Worm (Caenorhabditis elegans) whole organism, late embryonic: ENCODE results near the gene C55A1.6.
"Not testable (repeated sequence)": the region's sequence is repeated elsewhere in the genome, so short reads cannot be mapped to it uniquely, and the experiment has no call there.

Experiments used
- C08G9.2 ChIP-seq: sonication (generic microtip); optimal IDR thresholded peaks from 2 replicates; lab custom pipeline; 2016; ENCODE audit warnings: mild to moderate bottlenecking, missing genetic modification characterization, moderate library complexity, missing compliant biosample characterization
- F13H6.1 ChIP-seq: sonication (generic microtip); optimal IDR thresholded peaks from 2 replicates; lab custom pipeline; 2016; ENCODE audit warnings: missing genetic modification characterization, missing compliant biosample characterization
- T23F11.4 ChIP-seq: fragments of 200-800 bp; sonication (Bioruptor generic); optimal IDR thresholded peaks from 2 replicates; lab custom pipeline; 2018; ENCODE audit warnings: mild to moderate bottlenecking, missing genetic modification characterization, missing compliant biosample characterization
- ama-1 ChIP-seq: fragments of 150-350 bp; optimal IDR thresholded peaks from 2 replicates; lab custom pipeline; 2014
- ceh-19 ChIP-seq: fragments of 200-800 bp; sonication (Bioruptor generic); optimal IDR thresholded peaks from 2 replicates; lab custom pipeline; 2018; ENCODE audit warnings: mild to moderate bottlenecking, missing genetic modification characterization, missing compliant biosample characterization
- ceh-22 ChIP-seq: sonication (generic microtip); optimal IDR thresholded peaks from 2 replicates; lab custom pipeline; 2017; ENCODE audit warnings: missing biosample characterization, missing genetic modification characterization
- ceh-24 ChIP-seq: sonication (generic microtip); optimal IDR thresholded peaks from 2 replicates; lab custom pipeline; 2016; ENCODE audit warnings: mild to moderate bottlenecking, missing genetic modification characterization, missing compliant biosample characterization
- ceh-30 ChIP-seq: fragments of 150-350 bp; optimal IDR thresholded peaks from 2 replicates; lab custom pipeline; 2014; ENCODE audit warnings: missing biosample characterization, missing genetic modification characterization
- ceh-31 ChIP-seq: sonication (generic microtip); optimal IDR thresholded peaks from 2 replicates; lab custom pipeline; 2016; ENCODE audit warnings: missing genetic modification characterization, missing compliant biosample characterization
- ceh-34 ChIP-seq: sonication (generic microtip); optimal IDR thresholded peaks from 2 replicates; lab custom pipeline; 2016; ENCODE audit warnings: mild to moderate bottlenecking, missing genetic modification characterization, missing compliant biosample characterization
- ceh-45 ChIP-seq: fragments of 200-800 bp; sonication (Bioruptor generic); IDR thresholded peaks from 2 replicates; pipeline ENCODE4 v1.3.6; 2022; ENCODE audit warnings: missing genetic modification reagents, missing genetic modification characterization, missing compliant biosample characterization
- ceh-48 ChIP-seq: sonication (generic microtip); optimal IDR thresholded peaks from 2 replicates; lab custom pipeline; 2016; ENCODE audit warnings: missing genetic modification characterization, inconsistent platforms, missing compliant biosample characterization
- elt-2 ChIP-seq: sonication (generic microtip); optimal IDR thresholded peaks from 2 replicates; lab custom pipeline; 2016; ENCODE audit warnings: missing genetic modification reagents, missing genetic modification characterization, missing compliant biosample characterization
- hlh-13 ChIP-seq: fragments of 200-800 bp; sonication (Bioruptor generic); optimal IDR thresholded peaks from 2 replicates; lab custom pipeline; 2018; ENCODE audit warnings: mild to moderate bottlenecking, missing genetic modification characterization, missing compliant biosample characterization
- hlh-6 ChIP-seq: sonication (generic microtip); optimal IDR thresholded peaks from 2 replicates; lab custom pipeline; 2016; ENCODE audit warnings: missing genotype, missing genetic modification characterization, missing compliant biosample characterization
- hlh-8 ChIP-seq: sonication (generic microtip); optimal IDR thresholded peaks from 2 replicates; lab custom pipeline; 2016; ENCODE audit warnings: missing genotype, missing genetic modification characterization, missing compliant biosample characterization
- mec-3 ChIP-seq: sonication (generic microtip); optimal IDR thresholded peaks from 2 replicates; lab custom pipeline; 2016; ENCODE audit warnings: borderline replicate concordance, missing genetic modification characterization, missing compliant biosample characterization
- nhr-11 ChIP-seq: fragments of 150-350 bp; optimal IDR thresholded peaks from 2 replicates; lab custom pipeline; 2014; ENCODE audit warnings: missing biosample characterization, missing genetic modification characterization
- nhr-232 ChIP-seq: sonication (generic microtip); optimal IDR thresholded peaks from 2 replicates; lab custom pipeline; 2016; ENCODE audit warnings: missing genetic modification characterization, missing compliant biosample characterization
- npax-4 ChIP-seq: sonication (generic microtip); optimal IDR thresholded peaks from 2 replicates; lab custom pipeline; 2016; ENCODE audit warnings: missing genetic modification characterization, missing compliant biosample characterization
- pat-9 ChIP-seq: fragments of 200-800 bp; sonication (Bioruptor generic); optimal IDR thresholded peaks from 2 replicates; lab custom pipeline; 2018; ENCODE audit warnings: mild to moderate bottlenecking, missing genetic modification characterization, moderate library complexity, missing compliant biosample characterization
- pax-1 ChIP-seq: fragments of 150-350 bp; optimal IDR thresholded peaks from 2 replicates; lab custom pipeline; 2014; ENCODE audit warnings: missing biosample characterization, missing genetic modification characterization
- pha-4 ChIP-seq: fragments of 150-350 bp; optimal IDR thresholded peaks from 2 replicates; lab custom pipeline; 2018; ENCODE audit warnings: missing biosample characterization, missing genetic modification reagents, missing genetic modification characterization
- pqm-1 ChIP-seq: sonication (generic microtip); optimal IDR thresholded peaks from 2 replicates; lab custom pipeline; 2016; ENCODE audit warnings: missing genetic modification characterization, missing compliant biosample characterization
- pros-1 ChIP-seq: fragments of 150-350 bp; optimal IDR thresholded peaks from 2 replicates; lab custom pipeline; 2014; ENCODE audit warnings: missing biosample characterization, missing genetic modification reagents, missing genetic modification characterization
- ref-2 ChIP-seq: sonication (generic microtip); optimal IDR thresholded peaks from 2 replicates; lab custom pipeline; 2016; ENCODE audit warnings: missing genetic modification characterization, missing compliant biosample characterization
- rnt-1 ChIP-seq: sonication (generic microtip); optimal IDR thresholded peaks from 2 replicates; lab custom pipeline; 2016; ENCODE audit warnings: missing genetic modification characterization, missing compliant biosample characterization
- sdc-2 ChIP-seq: sonication (generic microtip); optimal IDR thresholded peaks from 2 replicates; lab custom pipeline; 2016; ENCODE audit warnings: missing genotype, missing genetic modification characterization, missing compliant biosample characterization
- sox-2 ChIP-seq: fragments of 200-800 bp; sonication (Bioruptor generic); IDR thresholded peaks from 2 replicates; pipeline ENCODE4 v1.3.6; 2022; ENCODE audit warnings: missing genetic modification reagents, missing genetic modification characterization, missing compliant biosample characterization
- syd-9 ChIP-seq: sonication (generic microtip); optimal IDR thresholded peaks from 2 replicates; lab custom pipeline; 2016; ENCODE audit warnings: mild to moderate bottlenecking, missing genetic modification characterization, moderate library complexity, missing compliant biosample characterization
- tbx-2 ChIP-seq: sonication (generic microtip); optimal IDR thresholded peaks from 2 replicates; lab custom pipeline; 2016; ENCODE audit warnings: missing genetic modification characterization, missing compliant biosample characterization
- tbx-7 ChIP-seq: sonication (generic microtip); optimal IDR thresholded peaks from 2 replicates; lab custom pipeline; 2016; ENCODE audit warnings: missing genotype, missing genetic modification characterization, missing compliant biosample characterization
- unc-3 ChIP-seq, 2 experiments: fragments of 200-800 bp in 1 of 2; sonication (Bioruptor generic) in 1 of 2; sonication (generic microtip) in 1 of 2; conservative IDR thresholded peaks in 1 of 2; optimal IDR thresholded peaks in 1 of 2; 2 replicates each; pipeline versions ENCODE4 v1.3.6 to Lab custom; 2016 to 2022; ENCODE audit warnings: missing compliant biosample characterization in 2 of 2, missing genetic modification characterization in 2 of 2, missing genetic modification reagents in 1 of 2
- zip-5 ChIP-seq: sonication (generic microtip); optimal IDR thresholded peaks from 2 replicates; lab custom pipeline; 2016; ENCODE audit warnings: missing genetic modification characterization, missing compliant biosample characterization

Gene C55A1.6

DNA sequence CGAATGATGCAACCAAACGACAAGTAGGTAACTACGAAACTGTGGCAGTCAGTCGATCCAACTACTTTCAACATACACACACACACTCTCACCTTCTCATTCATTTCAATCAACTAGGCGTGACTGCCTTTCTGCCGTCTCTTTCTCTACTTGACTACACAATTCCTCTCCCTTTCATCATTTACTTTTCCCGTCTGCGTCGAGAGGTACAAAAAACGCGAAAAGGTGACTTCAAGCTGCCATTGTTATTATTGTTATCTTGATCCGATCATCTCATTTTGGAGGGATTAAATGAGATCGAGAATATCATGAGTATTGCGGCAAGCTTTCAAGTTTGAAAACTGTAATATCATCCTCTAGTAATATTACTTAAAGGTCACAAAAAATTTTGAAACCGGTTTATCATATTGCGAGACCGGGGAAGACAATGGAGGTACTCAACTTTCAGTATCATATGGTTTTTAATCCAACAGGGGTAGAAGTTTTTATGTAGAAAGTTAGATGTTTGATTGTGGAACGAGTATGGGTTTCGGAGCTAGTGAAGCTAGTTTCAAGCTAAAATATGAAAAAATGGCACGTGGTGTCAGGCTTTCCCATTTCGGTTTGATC, 16.3 kb downstream of the C55A1.6 start (continued):
- TF ChIP-seq ceh-31 (tag; lab: Kevin White, UChicago): peak; percentile 22
- TF ChIP-seq nhr-232 (tag; lab: Kevin White, UChicago): no peak
- TF ChIP-seq hlh-6: no peak
- TF ChIP-seq sdc-2: no peak
- no peak for TF ChIP-seq tbx-7 (tag; lab: Kevin White, UChicago)
- TF ChIP-seq sox-2 (GFP tag; lab: Robert Waterston, UW): no peak
- no peak for TF ChIP-seq T23F11.4
- TF ChIP-seq C08G9.2: no peak
- TF ChIP-seq ceh-34 (tag; lab: Kevin White, UChicago): no peak
- TF ChIP-seq nhr-11: no peak
- no peak for TF ChIP-seq pqm-1 (tag; lab: Kevin White, UChicago)

DNA sequence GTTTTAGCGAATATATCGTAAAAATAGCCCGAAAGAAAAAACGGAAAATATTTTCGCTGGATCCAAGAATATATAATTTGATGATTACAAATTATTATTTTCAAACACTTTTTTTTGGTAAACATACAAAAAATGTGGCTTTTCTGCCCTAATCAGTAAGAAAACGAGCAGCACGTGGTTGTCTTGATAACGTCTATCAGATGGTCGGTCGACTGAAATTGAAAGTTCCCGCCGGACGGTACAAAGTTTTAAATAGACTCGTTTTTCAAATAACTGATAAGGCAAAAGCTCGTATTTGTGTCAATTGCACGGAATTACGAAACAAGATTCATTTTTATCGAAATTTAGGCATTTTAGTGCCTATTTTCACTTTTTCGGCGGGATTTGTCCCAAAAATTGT, 18.9 kb downstream of the C55A1.6 start:
- TF ChIP-seq elt-2 (tag; lab: Kevin White, UChicago): peak; percentile 75
- TF ChIP-seq ref-2 (tag; lab: Kevin White, UChicago): no peak
- peak; percentile 5 for TF ChIP-seq pqm-1 (tag; lab: Kevin White, UChicago)

DNA sequence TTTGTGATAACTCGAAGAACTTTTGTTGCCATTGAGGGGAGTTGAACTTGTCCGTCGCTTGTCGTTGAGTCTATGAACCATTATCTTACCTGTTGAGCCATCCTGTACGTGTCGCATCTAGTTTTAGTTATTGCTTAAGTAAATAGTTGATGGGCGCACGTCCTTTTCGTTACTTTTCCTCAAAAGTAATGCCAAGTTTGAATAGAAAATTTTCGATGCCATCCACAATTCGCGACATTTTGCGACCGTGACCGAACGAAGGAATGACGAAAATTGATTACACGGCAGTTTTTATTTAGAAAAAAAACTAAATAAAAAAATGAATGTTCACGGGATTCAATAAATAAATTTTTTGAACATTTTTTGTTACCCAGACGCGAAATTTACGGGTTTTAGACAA, 20.4 kb downstream of the C55A1.6 start, which contains the start of gene F53E4.1:
TSS of gene F53E4.1 (minus strand) at position 101 of the 400 bp plus-strand sequence.
- not testable (repeated sequence) for TF ChIP-seq syd-9, ceh-22, ceh-48 (tag; lab: Kevin White, UChicago)

DNA sequence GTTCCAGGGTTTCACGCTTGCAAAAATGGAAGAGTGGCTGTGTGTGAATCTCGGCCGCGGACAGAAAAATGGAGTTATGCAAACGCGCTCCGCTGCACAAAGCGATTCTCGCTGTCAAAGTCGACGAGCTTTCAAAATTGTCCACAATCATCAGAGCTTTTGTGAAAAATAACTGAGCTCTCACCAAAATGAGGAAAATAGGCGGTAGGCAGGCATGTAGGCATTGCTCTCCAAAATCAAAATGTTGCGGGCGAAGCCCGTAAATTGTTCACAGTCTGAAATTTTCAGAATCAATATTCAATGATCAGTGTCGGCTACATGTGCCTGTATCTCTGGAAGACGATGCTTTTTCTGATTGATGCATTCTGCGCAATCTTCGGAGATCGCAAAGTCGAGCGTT, 21.0 kb downstream of the C55A1.6 start, which contains the start of gene K06B4.4:
TSS of gene K06B4.4 (plus strand) at position 301 of the 400 bp plus-strand sequence.
- TF ChIP-seq pha-4: no peak
- no peak for TF ChIP-seq npax-4 (tag; lab: Kevin White, UChicago)
- no peak for TF ChIP-seq ama-1 (lab: Kevin White, UChicago)
- no peak for TF ChIP-seq F13H6.1 (tag; lab: Kevin White, UChicago)
- TF ChIP-seq, all 69 proteins: peak for 0

DNA sequence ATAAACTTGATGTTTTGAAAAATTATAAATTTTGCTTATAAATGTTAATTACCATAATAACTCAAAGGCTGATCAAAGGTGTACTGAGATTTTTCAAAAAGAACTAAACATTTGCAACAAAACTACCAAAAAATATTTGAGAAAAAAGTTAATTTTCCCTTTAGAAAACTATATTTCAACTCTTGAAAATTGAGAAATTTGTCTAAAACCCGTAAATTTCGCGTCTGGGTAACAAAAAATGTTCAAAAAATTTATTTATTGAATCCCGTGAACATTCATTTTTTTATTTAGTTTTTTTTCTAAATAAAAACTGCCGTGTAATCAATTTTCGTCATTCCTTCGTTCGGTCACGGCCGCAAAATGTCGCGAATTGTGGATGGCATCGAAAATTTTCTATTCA, 22.3 kb downstream of the C55A1.6 start, which contains the start of gene K06B4.15:
TSS of gene K06B4.15 (plus strand) at position 301 of the 400 bp plus-strand sequence.
- not testable (repeated sequence) for TF ChIP-seq pros-1 (tag; lab: Kevin White, UChicago); unc-3 (GFP tag; conservative IDR thresholded peaks at IDR 0.05; lab: Robert Waterston, UW); unc-3 (tag; optimal IDR thresholded peaks at IDR 0.05; lab: Kevin White, UChicago); mec-3

DNA sequence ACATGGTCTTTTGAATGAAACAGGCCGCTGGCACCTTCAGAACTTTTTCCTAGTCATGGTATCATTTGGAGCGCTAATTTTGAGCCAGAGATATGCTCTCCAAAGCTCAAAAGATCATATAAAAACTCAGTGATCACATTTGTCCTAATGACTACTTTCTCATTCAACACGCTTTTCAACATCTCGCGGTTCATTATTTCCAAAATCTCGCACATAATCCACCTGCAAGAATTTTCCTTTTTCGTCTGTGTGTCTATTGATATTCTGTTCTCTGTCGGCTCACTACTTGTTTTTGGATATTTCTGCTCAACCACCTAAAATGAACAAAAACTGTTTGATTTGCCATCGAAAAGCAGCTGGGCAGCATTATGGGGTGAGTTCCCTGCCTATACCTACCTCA, 25.9 kb downstream of the C55A1.6 start, which contains the start of gene nhr-51:
TSS of gene nhr-51 (plus strand) at position 301 of the 400 bp plus-strand sequence.
- TF ChIP-seq pax-1 (tag; lab: Kevin White, UChicago) (no peak), hlh-13 (no peak), tbx-2 (tag; lab: Kevin White, UChicago) (no peak), ceh-30 (no peak), pat-9 (tag; lab: Kevin White, UChicago) (no peak), rnt-1 (tag; lab: Kevin White, UChicago) (no peak), ceh-24 (tag; lab: Kevin White, UChicago) (no peak), ceh-45 (GFP tag; lab: Robert Waterston, UW) (no peak), ceh-19 (no peak), hlh-8 (tag; lab: Kevin White, UChicago) (no peak), zip-5 (tag; lab: Kevin White, UChicago) (no peak), ama-1 (lab: Kevin White, UChicago) (no peak), sdc-2 (no peak), ceh-48 (tag; lab: Kevin White, UChicago) (no peak)
- TF ChIP-seq, all 69 proteins: peak for 0
